Worm (Caenorhabditis elegans) whole organism, midembryonic: Measurements from ENCODE around the gene spp-28.

Experiments used
- flt-1 ChIP-seq: fragments of 200-800 bp; sonication (Bioruptor generic); IDR thresholded peaks from 2 replicates; pipeline ENCODE4 v1.3.6; 2022; ENCODE audit warnings: missing genetic modification characterization, missing compliant biosample characterization
- klf-2 ChIP-seq: fragments of 200-800 bp; sonication (Bioruptor generic); conservative IDR thresholded peaks from 2 replicates; pipeline ENCODE4 v1.3.6; 2022; ENCODE audit warnings: missing genetic modification reagents, missing genetic modification characterization, missing compliant biosample characterization
- med-1 ChIP-seq: sonication (generic microtip); optimal IDR thresholded peaks from 2 replicates; lab custom pipeline; 2017; ENCODE audit warnings: missing genetic modification characterization, mild to moderate bottlenecking, missing compliant biosample characterization, antibody characterized with exemption, missing genetic modification reagents; ENCODE audit not compliant: insufficient read depth
- ztf-23 ChIP-seq: fragments of 200-800 bp; sonication (Bioruptor generic); IDR thresholded peaks from 2 replicates; pipeline ENCODE4 v1.3.6; 2022; ENCODE audit warnings: missing genetic modification reagents, missing genetic modification characterization, missing compliant biosample characterization
- ztf-29 ChIP-seq: fragments of 200-800 bp; sonication (Bioruptor generic); IDR thresholded peaks from 2 replicates; pipeline ENCODE4 v1.3.6; 2022; ENCODE audit warnings: missing genetic modification reagents, missing genetic modification characterization, missing compliant biosample characterization

- TF ChIP-seq ztf-29 (GFP tag; lab: Robert Waterston, UW), result no peak
- TF ChIP-seq ztf-23 (GFP tag; lab: Robert Waterston, UW), result no peak
- TF ChIP-seq klf-2 (GFP tag; lab: Robert Waterston, UW), result no peak
- TF ChIP-seq flt-1, result no peak
- TF ChIP-seq med-1, result no peak
These were observed 11.6 kb downstream of the spp-28 start, which contains the start of gene C16C10.2 for ce11 chrIII:4178564-4178963.
